Fruit fly (Drosophila melanogaster): ENCODE measurements around the gene mRpS22.
A peak's percentile ranks its signal among the peaks of the same experiment; 100 is the strongest.

mRpS22 gene

dm6 chr3R:27947682-27948245 is 31.1 kb downstream of the mRpS22 start, which contains the start of gene mfrn (continued):
- TF ChIP-seq Hr39 (optimal IDR thresholded peaks at IDR 0.05) (no peak), croc (GFP tag; conservative IDR thresholded peaks at IDR 0.05) (no peak), CG1603 (tag; optimal IDR thresholded peaks at IDR 0.05) (peak; percentile 49), CG30020 (tag; optimal IDR thresholded peaks at IDR 0.05) (no peak), Dref (GFP tag; IDR thresholded peaks at IDR 0.05) (no peak), Meics (GFP tag; optimal IDR thresholded peaks at IDR 0.05) (no peak), CG7271 (tag; optimal IDR thresholded peaks at IDR 0.05) (no peak)

dm6 chr3R:27948421-27948906 is 31.8 kb downstream of the mRpS22 start, which contains the start of gene Gp93:
TSS of gene Gp93 (plus strand) at chr3R:27948711.
- no peak for TF ChIP-seq fd64A (GFP tag; optimal IDR thresholded peaks at IDR 0.05)
- TF ChIP-seq gcm (GFP tag; optimal IDR thresholded peaks at IDR 0.05), result no peak
- TF ChIP-seq CG4617 (GFP tag; optimal IDR thresholded peaks at IDR 0.05; ENCODE audit: borderline replicate concordance), result peak; percentile 6
- TF ChIP-seq CG31365 (tag; optimal IDR thresholded peaks at IDR 0.05), result no peak
- no peak for TF ChIP-seq toy (GFP tag; IDR thresholded peaks at IDR 0.05)
- TF ChIP-seq bsh (GFP tag; optimal IDR thresholded peaks at IDR 0.05), result peak; percentile 20 to 53
- no peak for TF ChIP-seq gcm2 (GFP tag; optimal IDR thresholded peaks at IDR 0.05)
- no peak for TF ChIP-seq z (GFP tag; IDR thresholded peaks at IDR 0.05)
- TF ChIP-seq CG12104 (GFP tag; optimal IDR thresholded peaks at IDR 0.05), result no peak
- no peak for TF ChIP-seq CG13894 (tag; optimal IDR thresholded peaks at IDR 0.05)
- TF ChIP-seq Ptx1 (GFP tag; IDR thresholded peaks at IDR 0.05), result peak; percentile 73; the same call in 1 of the 2 replicates
- peak; percentile 54 for TF ChIP-seq CG2116 (GFP tag; optimal IDR thresholded peaks at IDR 0.05)
- TF ChIP-seq maf-S (GFP tag; optimal IDR thresholded peaks at IDR 0.05), result no peak
- peak; percentile 36 for TF ChIP-seq CG15696 (tag; optimal IDR thresholded peaks at IDR 0.05)
- TF ChIP-seq croc (GFP tag; conservative IDR thresholded peaks at IDR 0.05), result peak; percentile 49; the same call in 1 of the 3 replicates
- no peak for TF ChIP-seq Dad (GFP tag; optimal IDR thresholded peaks at IDR 0.05)
- no peak for TF ChIP-seq zfh2 (GFP tag; optimal IDR thresholded peaks at IDR 0.05)
- TF ChIP-seq ken (GFP tag; IDR thresholded peaks at IDR 0.05), result peak; percentile 46; the same call in 1 of the 3 replicates
- peak; percentile 66 for TF ChIP-seq lmd (GFP tag; IDR thresholded peaks at IDR 0.05)
- TF ChIP-seq jing (GFP tag; optimal IDR thresholded peaks at IDR 0.05), result no peak
- peak; percentile 68 for TF ChIP-seq ara (GFP tag; IDR thresholded peaks at IDR 0.05)
- peak; percentile 46 for TF ChIP-seq HLHmδ (GFP tag; optimal IDR thresholded peaks at IDR 0.05)
- no peak; the same call in 1 of the 2 replicates for TF ChIP-seq CG4360 (GFP tag; IDR thresholded peaks at IDR 0.05)
- 0 out of 2 replicates have a peak, but pooled peaks have one; percentile 12 for TF ChIP-seq ranshi (GFP tag; IDR thresholded peaks at IDR 0.05)
- no peak for TF ChIP-seq Dip2 (GFP tag; IDR thresholded peaks at IDR 0.05)
- peak in 1 of 3 experiments; percentile 62 for TF ChIP-seq lola (GFP tag; optimal IDR thresholded peaks at IDR 0.05)
- no peak for TF ChIP-seq ind (GFP tag; optimal IDR thresholded peaks at IDR 0.05)
- no peak for TF ChIP-seq PHDP (tag; optimal IDR thresholded peaks at IDR 0.05)
- TF ChIP-seq cg (GFP tag; optimal IDR thresholded peaks at IDR 0.05), result no peak
- TF ChIP-seq CG10959 (GFP tag; IDR thresholded peaks at IDR 0.05), result no peak
- peak; percentile 22 for TF ChIP-seq B-H2 (GFP tag; optimal IDR thresholded peaks at IDR 0.05)
- TF ChIP-seq Lpt (GFP tag; optimal IDR thresholded peaks at IDR 0.05), result no peak
- TF ChIP-seq pan (optimal IDR thresholded peaks at IDR 0.05), result no peak
- TF ChIP-seq pan (GFP tag; optimal IDR thresholded peaks at IDR 0.05 in 1 of 2, IDR thresholded peaks at IDR 0.05 in 1 of 2), result peak in 1 of 2 experiments; percentile 67
- TF ChIP-seq pzg (GFP tag; optimal IDR thresholded peaks at IDR 0.05), result peak; percentile 48
- peak; percentile 46 for TF ChIP-seq CG9817 (tag; optimal IDR thresholded peaks at IDR 0.05)
- no peak for TF ChIP-seq eve (GFP tag; optimal IDR thresholded peaks at IDR 0.05)
- no peak for TF ChIP-seq sna (GFP tag; IDR thresholded peaks at IDR 0.05; ENCODE audit: partially characterized antibody)
- peak; percentile 60; the same call in 1 of the 4 replicates for TF ChIP-seq chinmo (GFP tag; IDR thresholded peaks at IDR 0.05; ENCODE audit: partially characterized antibody)
- TF ChIP-seq sisA (GFP tag; IDR thresholded peaks at IDR 0.05), result peak; percentile 53; the same call in 1 of the 2 replicates
- TF ChIP-seq phol (tag; optimal IDR thresholded peaks at IDR 0.05), result peak; percentile 59
- peak in 1 of 2 experiments; percentile 11 for TF ChIP-seq insv (GFP tag; optimal IDR thresholded peaks at IDR 0.05)

Measured in whole organism, embryonic.